Worm (Caenorhabditis elegans) whole organism, L3 larva: ENCODE measurements around the gene F38H4.5.
A peak's percentile ranks its signal among the peaks of the same experiment; 100 is the strongest.

Experiments
- R02D3.7 ChIP-seq: fragments of 150-350 bp; optimal IDR thresholded peaks from 2 replicates; lab custom pipeline; 2014; ENCODE audit warnings: missing biosample characterization, missing genetic modification characterization
- aly-2 ChIP-seq: fragments of 150-350 bp; optimal IDR thresholded peaks from 2 replicates; lab custom pipeline; 2014; ENCODE audit warnings: missing biosample characterization, missing genetic modification characterization
- ama-1 ChIP-seq: fragments of 150-350 bp; optimal IDR thresholded peaks from 2 replicates; lab custom pipeline; 2018
- ceh-16 ChIP-seq: sonication (generic microtip); optimal IDR thresholded peaks from 2 replicates; lab custom pipeline; 2017; ENCODE audit warnings: missing biosample characterization, missing genetic modification characterization
- ceh-28 ChIP-seq: fragments of 150-350 bp; optimal IDR thresholded peaks from 2 replicates; lab custom pipeline; 2014; ENCODE audit warnings: missing biosample characterization, missing genetic modification reagents, missing genetic modification characterization
- ceh-82 ChIP-seq: fragments of 150-350 bp; optimal IDR thresholded peaks from 2 replicates; lab custom pipeline; 2014; ENCODE audit warnings: missing biosample characterization, missing genetic modification characterization
- ceh-9 ChIP-seq: sonication (generic microtip); optimal IDR thresholded peaks from 2 replicates; lab custom pipeline; 2018; ENCODE audit warnings: missing biosample characterization, missing genetic modification characterization
- daf-12 ChIP-seq: fragments of 150-350 bp; optimal IDR thresholded peaks from 2 replicates; lab custom pipeline; 2014; ENCODE audit warnings: missing biosample characterization, missing genetic modification reagents, missing genetic modification characterization
- egl-27 ChIP-seq: sonication (generic microtip); optimal IDR thresholded peaks from 4 replicates; lab custom pipeline; 2017; ENCODE audit warnings: missing biosample characterization, missing genetic modification reagents, missing genetic modification characterization
- egl-5 ChIP-seq: fragments of 150-350 bp; optimal IDR thresholded peaks from 2 replicates; lab custom pipeline; 2017; ENCODE audit warnings: missing biosample characterization, missing genetic modification reagents, missing genetic modification characterization, inconsistent platforms
- elt-1 ChIP-seq: fragments of 150-350 bp; optimal IDR thresholded peaks from 2 replicates; lab custom pipeline; 2014; ENCODE audit warnings: missing biosample characterization, missing genetic modification characterization
- elt-2 ChIP-seq: sonication (generic microtip); optimal IDR thresholded peaks from 2 replicates; lab custom pipeline; 2016; ENCODE audit warnings: missing genetic modification reagents, mild to moderate bottlenecking, missing genetic modification characterization, missing compliant biosample characterization
- elt-3 ChIP-seq, 3 experiments: fragments of 150-350 bp in 1 of 3; sonication (generic microtip) in 2 of 3; optimal IDR thresholded peaks; 2 replicates in 2 of 3; 4 replicates in 1 of 3; lab custom pipeline; 2014 to 2017; ENCODE audit warnings: missing biosample characterization in 3 of 3, missing genetic modification characterization in 3 of 3
- eor-1 ChIP-seq, 2 experiments: fragments of 150-350 bp; optimal IDR thresholded peaks; 2 replicates each; lab custom pipeline; 2014 to 2018; ENCODE audit warnings: missing biosample characterization in 2 of 2, missing genetic modification characterization in 2 of 2
- fkh-10 ChIP-seq: sonication (generic microtip); optimal IDR thresholded peaks from 2 replicates; lab custom pipeline; 2017; ENCODE audit warnings: missing biosample characterization, missing genetic modification reagents, missing genetic modification characterization
- fkh-2 ChIP-seq: fragments of 150-350 bp; optimal IDR thresholded peaks from 2 replicates; lab custom pipeline; 2014; ENCODE audit warnings: missing biosample characterization, missing genetic modification reagents, missing genetic modification characterization
- fos-1 ChIP-seq: fragments of 150-350 bp; optimal IDR thresholded peaks from 2 replicates; lab custom pipeline; 2014; ENCODE audit warnings: missing biosample characterization, missing genetic modification characterization
- hmg-11 ChIP-seq: sonication (generic microtip); optimal IDR thresholded peaks from 2 replicates; lab custom pipeline; 2016; ENCODE audit warnings: missing genetic modification characterization, missing compliant biosample characterization
- jun-1 ChIP-seq: fragments of 150-350 bp; optimal IDR thresholded peaks from 2 replicates; lab custom pipeline; 2014; ENCODE audit warnings: missing biosample characterization, missing genetic modification reagents, missing genetic modification characterization
- lin-15B ChIP-seq: fragments of 150-350 bp; optimal IDR thresholded peaks from 2 replicates; lab custom pipeline; 2014; ENCODE audit warnings: missing biosample characterization, missing genetic modification characterization
- lin-39 ChIP-seq: fragments of 150-350 bp; optimal IDR thresholded peaks from 2 replicates; lab custom pipeline; 2018; ENCODE audit warnings: missing biosample characterization, missing genetic modification reagents, missing genetic modification characterization
- lsy-12 ChIP-seq: sonication (generic microtip); optimal IDR thresholded peaks from 2 replicates; lab custom pipeline; 2016; ENCODE audit warnings: mild to moderate bottlenecking, missing genetic modification characterization, missing compliant biosample characterization
- mdl-1 ChIP-seq: fragments of 150-350 bp; optimal IDR thresholded peaks from 2 replicates; lab custom pipeline; 2014; ENCODE audit warnings: missing biosample characterization, missing genetic modification characterization
- mml-1 ChIP-seq: fragments of 150-350 bp; sonication (generic microtip); optimal IDR thresholded peaks from 3 replicates; lab custom pipeline; 2014; ENCODE audit warnings: missing biosample characterization, missing genetic modification characterization
- nfya-1 ChIP-seq: sonication (generic microtip); optimal IDR thresholded peaks from 2 replicates; lab custom pipeline; 2017; ENCODE audit warnings: missing genetic modification characterization, mild to moderate bottlenecking, missing compliant biosample characterization, antibody characterized with exemption, moderate library complexity; ENCODE audit not compliant: insufficient read depth
- nhr-11 ChIP-seq: fragments of 150-350 bp; optimal IDR thresholded peaks from 2 replicates; lab custom pipeline; 2014; ENCODE audit warnings: missing biosample characterization, missing genetic modification characterization
- nhr-12 ChIP-seq: fragments of 150-350 bp; optimal IDR thresholded peaks from 2 replicates; lab custom pipeline; 2014; ENCODE audit warnings: missing biosample characterization, missing genetic modification characterization
- nhr-237 ChIP-seq: fragments of 150-350 bp; optimal IDR thresholded peaks from 2 replicates; lab custom pipeline; 2014; ENCODE audit warnings: missing biosample characterization, missing genetic modification characterization
- nhr-25 ChIP-seq: sonication (generic microtip); optimal IDR thresholded peaks from 2 replicates; lab custom pipeline; 2017; ENCODE audit warnings: missing biosample characterization, missing genetic modification characterization
- nhr-28 ChIP-seq: fragments of 150-350 bp; optimal IDR thresholded peaks from 2 replicates; lab custom pipeline; 2014; ENCODE audit warnings: missing biosample characterization, missing genetic modification characterization
- nhr-43 ChIP-seq: sonication (generic microtip); optimal IDR thresholded peaks from 2 replicates; lab custom pipeline; 2016; ENCODE audit warnings: mild to moderate bottlenecking, missing genetic modification characterization, missing compliant biosample characterization; ENCODE audit not compliant: poor library complexity, severe bottlenecking
- nhr-67 ChIP-seq: fragments of 150-350 bp; optimal IDR thresholded peaks from 2 replicates; lab custom pipeline; 2014; ENCODE audit warnings: missing biosample characterization, missing genetic modification characterization
- nhr-76 ChIP-seq: fragments of 150-350 bp; sonication (generic microtip); optimal IDR thresholded peaks from 5 replicates; lab custom pipeline; 2014; ENCODE audit warnings: missing biosample characterization, missing genetic modification characterization
- nhr-77 ChIP-seq: fragments of 150-350 bp; optimal IDR thresholded peaks from 2 replicates; lab custom pipeline; 2014; ENCODE audit warnings: missing biosample characterization, missing genetic modification characterization
- pha-4 ChIP-seq: fragments of 150-350 bp; optimal IDR thresholded peaks from 2 replicates; lab custom pipeline; 2014; ENCODE audit warnings: missing biosample characterization, missing genetic modification reagents, missing genetic modification characterization
- pqm-1 ChIP-seq: fragments of 150-350 bp; optimal IDR thresholded peaks from 2 replicates; lab custom pipeline; 2017; ENCODE audit warnings: missing biosample characterization, missing genetic modification characterization, inconsistent platforms
- skn-1 ChIP-seq: fragments of 150-350 bp; optimal IDR thresholded peaks from 2 replicates; lab custom pipeline; 2014; ENCODE audit warnings: missing biosample characterization, missing genetic modification characterization
- snpc-4 ChIP-seq: fragments of 150-350 bp; optimal IDR thresholded peaks from 2 replicates; lab custom pipeline; 2014; ENCODE audit warnings: missing biosample characterization, missing genetic modification characterization
- tbx-2 ChIP-seq: sonication (generic microtip); optimal IDR thresholded peaks from 2 replicates; lab custom pipeline; 2016; ENCODE audit warnings: mild to moderate bottlenecking, missing genetic modification characterization, missing compliant biosample characterization
- unc-39 ChIP-seq: sonication (generic microtip); optimal IDR thresholded peaks from 4 replicates; lab custom pipeline; 2017; ENCODE audit warnings: missing biosample characterization, missing genetic modification characterization
- unc-62 ChIP-seq: fragments of 150-350 bp; sonication (generic microtip); optimal IDR thresholded peaks from 4 replicates; lab custom pipeline; 2014; ENCODE audit warnings: missing biosample characterization, missing genetic modification reagents, missing genetic modification characterization
- ztf-11 ChIP-seq: fragments of 150-350 bp; optimal IDR thresholded peaks from 2 replicates; lab custom pipeline; 2014; ENCODE audit warnings: missing biosample characterization, missing genetic modification characterization
- ztf-4 ChIP-seq: fragments of 150-350 bp; optimal IDR thresholded peaks from 2 replicates; lab custom pipeline; 2014; ENCODE audit warnings: missing biosample characterization, missing genetic modification characterization

F38H4.5 gene

ce11 chrIV:11854777-11855176 is 2.8 kb downstream of the F38H4.5 start, which contains the start of gene tag-30 (continued):
- TF ChIP-seq mdl-1 (tag; lab: Kevin White, UChicago) (no peak), eor-1 (tag; optimal IDR thresholded peaks at IDR 0.05; lab: Kevin White, UChicago) (no peak), nhr-12 (tag; lab: Kevin White, UChicago) (no peak), daf-12 (tag; lab: Kevin White, UChicago) (no peak), nhr-76 (tag; lab: Kevin White, UChicago) (no peak), fos-1 (tag; lab: Kevin White, UChicago) (no peak), fkh-2 (tag; lab: Kevin White, UChicago) (no peak), nhr-77 (tag; lab: Kevin White, UChicago) (no peak), lin-39 (tag; lab: Kevin White, UChicago) (peak; percentile 12), nhr-43 (tag; lab: Kevin White, UChicago) (peak; percentile 10), hmg-11 (tag; lab: Kevin White, UChicago) (no peak), nhr-237 (tag; lab: Kevin White, UChicago) (no peak), nhr-25 (peak; percentile 24), mml-1 (no peak), nhr-11 (tag; lab: Kevin White, UChicago) (no peak), nhr-67 (tag; lab: Kevin White, UChicago) (no peak), unc-62 (GFP tag; lab: Kevin White, UChicago) (no peak), ama-1 (no peak), tbx-2 (tag; lab: Kevin White, UChicago) (no peak), lsy-12 (no peak), ceh-16 (no peak), elt-2 (peak; percentile 43), elt-1 (tag; lab: Kevin White, UChicago) (no peak)
- TF ChIP-seq, all 47 proteins: peak for 9

ce11 chrIV:11855424-11855823 is 3.4 kb downstream of the F38H4.5 start:
- TF ChIP-seq lsy-12 (no peak), nhr-237 (tag; lab: Kevin White, UChicago) (no peak), jun-1 (tag; lab: Kevin White, UChicago) (no peak), nhr-43 (tag; lab: Kevin White, UChicago) (no peak), nhr-25 (no peak), R02D3.7 (no peak)

ce11 chrIV:11855900-11856660 is 4.1 kb downstream of the F38H4.5 start, which contains the start of gene ech-2:
Gene ech-2 (minus strand): TSS chrIV:11856351.
- TF ChIP-seq lin-15B (tag; lab: Kevin White, UChicago), result peak; percentile 20
- peak; percentile 56 for TF ChIP-seq pha-4 (tag; lab: Kevin White, UChicago)
- no peak for TF ChIP-seq aly-2
- TF ChIP-seq ztf-4 (tag; lab: Kevin White, UChicago), result no peak
- peak; percentile 60 for TF ChIP-seq nfya-1
- TF ChIP-seq daf-12 (tag; lab: Kevin White, UChicago), result no peak
- no peak for TF ChIP-seq hmg-11 (tag; lab: Kevin White, UChicago)
- no peak for TF ChIP-seq elt-2
- TF ChIP-seq fkh-10, result no peak
- no peak for TF ChIP-seq jun-1 (tag; lab: Kevin White, UChicago)
- TF ChIP-seq unc-39 (tag; lab: Kevin White, UChicago), result no peak
- no peak for TF ChIP-seq nhr-77 (tag; lab: Kevin White, UChicago)
- TF ChIP-seq nhr-237 (tag; lab: Kevin White, UChicago), result no peak
- TF ChIP-seq mml-1, result no peak
- TF ChIP-seq tbx-2 (tag; lab: Kevin White, UChicago), result no peak
- TF ChIP-seq lsy-12, result no peak
- TF ChIP-seq ceh-9, result no peak
- TF ChIP-seq R02D3.7, result no peak
- TF ChIP-seq nhr-25, result no peak
- no peak for TF ChIP-seq snpc-4
- TF ChIP-seq elt-3 (tag; optimal IDR thresholded peaks at IDR 0.05; lab: Kevin White, UChicago), result no peak
- no peak for TF ChIP-seq nhr-12 (tag; lab: Kevin White, UChicago)

- TF ChIP-seq egl-27 (tag; lab: Kevin White, UChicago), result peak; percentile 20
- no peak for TF ChIP-seq unc-39 (tag; lab: Kevin White, UChicago)
- TF ChIP-seq R02D3.7, result no peak
- TF ChIP-seq nhr-28 (tag; lab: Kevin White, UChicago), result no peak
- no peak for TF ChIP-seq nhr-237 (tag; lab: Kevin White, UChicago)
- TF ChIP-seq pqm-1, result no peak
- no peak for TF ChIP-seq mml-1
- TF ChIP-seq fkh-10, result peak; percentile 66
- peak; percentile 29 for TF ChIP-seq tbx-2 (tag; lab: Kevin White, UChicago)
- peak; percentile 61 for TF ChIP-seq elt-1 (tag; lab: Kevin White, UChicago)
- no peak for TF ChIP-seq ceh-82 (tag; lab: Kevin White, UChicago)
- TF ChIP-seq snpc-4, result peak; percentile 79
- peak; percentile 37 for TF ChIP-seq ceh-28 (tag; lab: Kevin White, UChicago)
- TF ChIP-seq fos-1 (tag; lab: Kevin White, UChicago), result no peak
- TF ChIP-seq lin-39 (tag; lab: Kevin White, UChicago), result peak; percentile 77
- TF ChIP-seq nhr-76 (tag; lab: Kevin White, UChicago), result no peak
- TF ChIP-seq ama-1, result peak; percentile 76
- TF ChIP-seq unc-62 (GFP tag; lab: Kevin White, UChicago), result no peak
- no peak for TF ChIP-seq aly-2
- TF ChIP-seq fkh-2 (tag; lab: Kevin White, UChicago), result no peak
- peak; percentile 51 for TF ChIP-seq skn-1
- no peak for TF ChIP-seq ztf-11 (tag; lab: Kevin White, UChicago)
- peak; percentile 65 for TF ChIP-seq nhr-11 (tag; lab: Kevin White, UChicago)
- no peak for TF ChIP-seq elt-3 (tag; optimal IDR thresholded peaks at IDR 0.05; lab: Kevin White, UChicago)
- TF ChIP-seq nhr-25, result no peak
- peak; percentile 25 for TF ChIP-seq egl-5 (tag; lab: Kevin White, UChicago)
These were observed 5.2 kb downstream of the F38H4.5 start for ce11 chrIV:11857159-11857565.
